Worm (Caenorhabditis elegans) whole organism, L1 larva: ENCODE results near the gene nimk-1.

Experiments used
- C04F5.9 ChIP-seq: sonication (generic microtip); optimal IDR thresholded peaks from 2 replicates; lab custom pipeline; 2016; ENCODE audit warnings: missing genetic modification characterization, missing compliant biosample characterization
- Y116A8C.19 ChIP-seq: sonication (generic microtip); optimal IDR thresholded peaks from 2 replicates; lab custom pipeline; 2016; ENCODE audit warnings: missing compliant biosample characterization, missing genetic modification characterization, borderline replicate concordance
- ama-1 ChIP-seq: fragments of 150-350 bp; optimal IDR thresholded peaks from 2 replicates; lab custom pipeline; 2014
- blmp-1 ChIP-seq: fragments of 150-350 bp; optimal IDR thresholded peaks from 2 replicates; lab custom pipeline; 2014; ENCODE audit warnings: missing biosample characterization, missing genetic modification characterization
- ceh-63 ChIP-seq: fragments of 200-800 bp; sonication (Bioruptor generic); optimal IDR thresholded peaks from 2 replicates; lab custom pipeline; 2018; ENCODE audit warnings: mild to moderate bottlenecking, missing genetic modification characterization, missing compliant biosample characterization
- ceh-8 ChIP-seq: fragments of 200-800 bp; sonication (Bioruptor generic); optimal IDR thresholded peaks from 2 replicates; lab custom pipeline; 2018; ENCODE audit warnings: mild to moderate bottlenecking, missing genetic modification characterization, moderate library complexity, missing compliant biosample characterization
- ceh-88 ChIP-seq: fragments of 200-800 bp; sonication (Bioruptor generic); IDR thresholded peaks from 2 replicates; pipeline ENCODE4 v1.3.6; 2022; ENCODE audit warnings: missing genetic modification characterization, missing compliant biosample characterization
- ces-1 ChIP-seq: fragments of 150-350 bp; optimal IDR thresholded peaks from 2 replicates; lab custom pipeline; 2014; ENCODE audit warnings: missing biosample characterization, missing genetic modification reagents, missing genetic modification characterization
- dsc-1 ChIP-seq: sonication (generic microtip); optimal IDR thresholded peaks from 2 replicates; lab custom pipeline; 2016; ENCODE audit warnings: mild to moderate bottlenecking, missing genetic modification characterization, missing compliant biosample characterization
- efl-1 ChIP-seq, 4 experiments: fragments of 150-350 bp; optimal IDR thresholded peaks in 3 of 4; peaks in 1 of 4; 1 replicate in 1 of 4; 2 replicates in 3 of 4; lab custom pipeline; 2014; ENCODE audit warnings: missing biosample characterization in 2 of 4, missing genetic modification characterization in 2 of 4, missing genetic modification reagents in 2 of 4
- egl-13 ChIP-seq: sonication (generic microtip); optimal IDR thresholded peaks from 2 replicates; lab custom pipeline; 2016; ENCODE audit warnings: missing genotype, missing genetic modification reagents, missing genetic modification characterization, missing compliant biosample characterization
- egl-27 ChIP-seq, 2 experiments: fragments of 150-350 bp in 1 of 2; sonication (generic microtip); optimal IDR thresholded peaks; 3 replicates each; lab custom pipeline; 2017 to 2018; ENCODE audit warnings: missing biosample characterization in 2 of 2, missing genetic modification characterization in 2 of 2, missing genetic modification reagents in 2 of 2
- elt-2 ChIP-seq: sonication (generic microtip); optimal IDR thresholded peaks from 2 replicates; lab custom pipeline; 2016; ENCODE audit warnings: missing genetic modification characterization, mild to moderate bottlenecking, inconsistent platforms, missing compliant biosample characterization, missing genetic modification reagents
- fkh-10 ChIP-seq: sonication (generic microtip); optimal IDR thresholded peaks from 2 replicates; lab custom pipeline; 2017; ENCODE audit warnings: missing biosample characterization, missing genetic modification reagents, missing genetic modification characterization
- fkh-8 ChIP-seq: sonication (generic microtip); optimal IDR thresholded peaks from 2 replicates; lab custom pipeline; 2016; ENCODE audit warnings: mild to moderate bottlenecking, missing genetic modification characterization, missing compliant biosample characterization
- fos-1 ChIP-seq: fragments of 150-350 bp; optimal IDR thresholded peaks from 2 replicates; lab custom pipeline; 2014; ENCODE audit warnings: missing biosample characterization, missing genetic modification characterization
- hpl-2 ChIP-seq: fragments of 150-350 bp; optimal IDR thresholded peaks from 2 replicates; lab custom pipeline; 2014; ENCODE audit warnings: missing biosample characterization, missing genetic modification reagents, missing genetic modification characterization
- isw-1 ChIP-seq: fragments of 200-800 bp; sonication (Bioruptor generic); IDR thresholded peaks from 2 replicates; pipeline ENCODE4 v1.3.6; 2022; ENCODE audit warnings: missing genetic modification characterization, missing compliant biosample characterization
- lin-14 ChIP-seq: fragments of 200-800 bp; sonication (Bioruptor generic); optimal IDR thresholded peaks from 2 replicates; lab custom pipeline; 2018; ENCODE audit warnings: mild to moderate bottlenecking, missing genetic modification characterization, moderate library complexity, missing compliant biosample characterization
- lir-3 ChIP-seq: sonication (generic microtip); optimal IDR thresholded peaks from 2 replicates; lab custom pipeline; 2016; ENCODE audit warnings: mild to moderate bottlenecking, missing genetic modification characterization, moderate library complexity, missing compliant biosample characterization; ENCODE audit not compliant: poor library complexity
- mab-9 ChIP-seq: fragments of 200-800 bp; sonication (Bioruptor generic); IDR thresholded peaks from 2 replicates; pipeline ENCODE4 v1.3.6; 2022; ENCODE audit warnings: missing genetic modification reagents, missing genetic modification characterization, missing compliant biosample characterization
- nhr-12 ChIP-seq: sonication (generic microtip); optimal IDR thresholded peaks from 2 replicates; lab custom pipeline; 2017; ENCODE audit warnings: missing biosample characterization, missing genetic modification characterization
- nhr-47 ChIP-seq: sonication (generic microtip); optimal IDR thresholded peaks from 2 replicates; lab custom pipeline; 2016; ENCODE audit warnings: mild to moderate bottlenecking, missing genetic modification characterization, moderate library complexity, missing compliant biosample characterization
- nhr-71 ChIP-seq: sonication (generic microtip); optimal IDR thresholded peaks from 2 replicates; lab custom pipeline; 2016; ENCODE audit warnings: mild to moderate bottlenecking, missing genetic modification characterization, moderate library complexity, missing compliant biosample characterization
- nhr-76 ChIP-seq: sonication (generic microtip); optimal IDR thresholded peaks from 2 replicates; lab custom pipeline; 2017; ENCODE audit warnings: missing biosample characterization, missing genetic modification characterization
- nhr-77 ChIP-seq: fragments of 150-350 bp; optimal IDR thresholded peaks from 2 replicates; lab custom pipeline; 2014; ENCODE audit warnings: missing biosample characterization, missing genetic modification characterization
- nhr-84 ChIP-seq: sonication (generic microtip); optimal IDR thresholded peaks from 2 replicates; lab custom pipeline; 2017; ENCODE audit warnings: missing biosample characterization, missing genetic modification characterization
- pag-3 ChIP-seq: sonication (generic microtip); optimal IDR thresholded peaks from 2 replicates; lab custom pipeline; 2017; ENCODE audit warnings: missing genetic modification characterization, mild to moderate bottlenecking, missing compliant biosample characterization, antibody characterized with exemption, borderline replicate concordance; ENCODE audit not compliant: insufficient read depth
- pax-3 ChIP-seq: fragments of 200-800 bp; sonication (Bioruptor generic); optimal IDR thresholded peaks from 2 replicates; lab custom pipeline; 2018; ENCODE audit warnings: mild to moderate bottlenecking, missing genetic modification characterization, moderate library complexity, missing compliant biosample characterization
- pqm-1 ChIP-seq: sonication (generic microtip); optimal IDR thresholded peaks from 3 replicates; lab custom pipeline; 2017; ENCODE audit warnings: missing biosample characterization, missing genetic modification characterization
- rnt-1 ChIP-seq: sonication (generic microtip); optimal IDR thresholded peaks from 2 replicates; lab custom pipeline; 2016; ENCODE audit warnings: mild to moderate bottlenecking, missing genetic modification characterization, moderate library complexity, missing compliant biosample characterization
- snpc-4 ChIP-seq: fragments of 150-350 bp; optimal IDR thresholded peaks from 2 replicates; lab custom pipeline; 2014; ENCODE audit warnings: missing biosample characterization, missing genetic modification characterization
- snu-23 ChIP-seq: sonication (generic microtip); optimal IDR thresholded peaks from 2 replicates; lab custom pipeline; 2016; ENCODE audit warnings: missing genetic modification characterization, missing compliant biosample characterization
- sox-4 ChIP-seq: sonication (generic microtip); optimal IDR thresholded peaks from 2 replicates; lab custom pipeline; 2016; ENCODE audit warnings: missing genetic modification characterization, missing compliant biosample characterization
- sptf-1 ChIP-seq: fragments of 150-350 bp; optimal IDR thresholded peaks from 2 replicates; lab custom pipeline; 2014; ENCODE audit warnings: missing biosample characterization, missing genetic modification characterization
- swsn-7 ChIP-seq: sonication (generic microtip); optimal IDR thresholded peaks from 2 replicates; lab custom pipeline; 2016; ENCODE audit warnings: missing genetic modification characterization, missing compliant biosample characterization
- unc-86 ChIP-seq: sonication (generic microtip); optimal IDR thresholded peaks from 2 replicates; lab custom pipeline; 2016; ENCODE audit warnings: missing genetic modification characterization, missing compliant biosample characterization
- unc-98 ChIP-seq: fragments of 200-800 bp; sonication (Bioruptor generic); IDR thresholded peaks from 2 replicates; pipeline ENCODE4 v1.3.6; 2022; ENCODE audit warnings: missing genetic modification characterization, missing compliant biosample characterization
- vab-15 ChIP-seq: sonication (generic microtip); optimal IDR thresholded peaks from 2 replicates; lab custom pipeline; 2017; ENCODE audit warnings: missing genotype, mild to moderate bottlenecking, missing genetic modification characterization, missing compliant biosample characterization

nimk-1 gene

DNA sequence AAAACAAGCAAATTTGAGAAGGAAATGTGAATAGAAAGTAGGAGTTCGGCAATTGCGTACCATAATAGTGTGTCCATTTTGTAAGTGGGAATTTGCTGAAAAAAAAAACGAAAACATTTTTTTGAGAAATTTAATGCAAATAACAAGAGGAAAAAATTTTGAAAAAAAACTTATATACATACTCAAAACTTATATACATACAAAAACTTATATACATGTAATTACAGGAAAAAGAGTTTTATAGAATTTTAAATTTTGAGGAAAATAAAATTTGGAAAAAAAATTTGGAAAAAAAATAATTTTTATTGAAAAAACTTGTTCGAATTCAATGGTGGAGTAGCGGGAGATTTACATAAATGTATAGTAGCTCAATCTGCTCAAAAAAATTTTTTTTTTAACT, 32.8 kb upstream of the nimk-1 start, which contains the start of gene ador-1:
TSS of gene ador-1 (minus strand) at position 101 of the 400 bp plus-strand sequence.
- TF ChIP-seq elt-2 (no peak), efl-1 (optimal IDR thresholded peaks at IDR 0.05; lab: Kevin White, UChicago) (no peak), efl-1 (GFP tag; optimal IDR thresholded peaks at IDR 0.05 in 1 of 2; lab: Kevin White, UChicago) (no peak), ces-1 (GFP tag; lab: Kevin White, UChicago) (no peak), ceh-88 (no peak)

DNA sequence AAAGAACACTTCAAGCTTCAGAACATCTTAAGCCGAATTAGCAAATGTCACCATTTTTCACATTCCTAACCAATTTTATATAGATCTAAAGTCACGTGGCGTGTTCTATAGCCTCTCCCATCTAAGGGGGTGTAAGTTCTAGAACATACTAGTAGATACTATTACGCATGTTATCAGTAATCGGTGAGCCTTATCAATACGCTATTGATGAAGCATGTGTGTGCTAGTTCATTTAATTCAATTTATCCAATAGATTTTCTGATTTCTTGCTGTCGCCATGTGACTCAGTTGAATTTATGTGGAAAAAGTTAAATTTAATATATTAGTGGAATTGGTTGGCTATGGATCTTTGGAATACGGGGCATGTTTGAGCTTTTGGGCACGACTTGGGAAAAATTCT, 29.0 kb upstream of the nimk-1 start:
- TF ChIP-seq egl-13: peak; percentile 25
- no peak for TF ChIP-seq vab-15 (tag; lab: Kevin White, UChicago)
- no peak for TF ChIP-seq rnt-1 (tag; lab: Kevin White, UChicago)
- no peak for TF ChIP-seq blmp-1 (tag; lab: Kevin White, UChicago)
- no peak for TF ChIP-seq nhr-12 (tag; lab: Kevin White, UChicago)
- no peak for TF ChIP-seq mab-9
- peak; percentile 27 for TF ChIP-seq ceh-8 (GFP tag; lab: Kevin White, UChicago)
- no peak for TF ChIP-seq isw-1 (GFP tag; lab: Robert Waterston, UW)
- TF ChIP-seq dsc-1 (tag; lab: Kevin White, UChicago): peak; percentile 1
- no peak for TF ChIP-seq fos-1 (tag; lab: Kevin White, UChicago)
- TF ChIP-seq nhr-47 (tag; lab: Kevin White, UChicago): peak; percentile 65
- TF ChIP-seq nhr-77 (tag; lab: Kevin White, UChicago): no peak
- TF ChIP-seq C04F5.9: no peak
- TF ChIP-seq sptf-1: no peak
- peak; percentile 66 for TF ChIP-seq sox-4
- TF ChIP-seq Y116A8C.19 (tag; lab: Kevin White, UChicago): no peak
- TF ChIP-seq hpl-2 (GFP tag; lab: Kevin White, UChicago): no peak
- TF ChIP-seq swsn-7 (tag; lab: Kevin White, UChicago): peak; percentile 0
- no peak for TF ChIP-seq lir-3 (tag; lab: Kevin White, UChicago)
- TF ChIP-seq pqm-1 (tag; lab: Kevin White, UChicago): no peak
- TF ChIP-seq egl-27 (tag; optimal IDR thresholded peaks at IDR 0.05; lab: Kevin White, UChicago): no peak
- TF ChIP-seq ceh-63 (GFP tag; lab: Kevin White, UChicago): no peak
- no peak for TF ChIP-seq elt-2
- TF ChIP-seq fkh-8 (tag; lab: Kevin White, UChicago): peak; percentile 78
- TF ChIP-seq nhr-84: no peak

DNA sequence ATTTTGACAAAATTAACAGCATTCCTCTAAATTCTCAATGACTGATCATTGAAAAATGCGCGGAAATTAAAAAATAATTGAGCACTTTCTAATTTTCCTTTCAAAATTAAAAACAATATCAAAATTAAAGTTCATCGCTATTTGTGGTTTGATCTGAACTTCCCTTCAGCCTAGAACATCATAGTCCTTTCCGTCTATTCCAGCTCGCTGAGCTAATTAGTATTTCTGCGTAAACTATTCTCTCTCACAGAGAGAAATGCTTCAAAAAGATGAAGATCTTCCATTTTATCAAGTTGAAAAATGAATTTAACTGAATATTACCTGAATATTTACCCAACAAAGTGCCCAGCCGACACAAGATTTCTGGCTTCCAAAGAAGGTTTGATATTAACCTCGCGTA, 28.5 kb upstream of the nimk-1 start, which contains the start of gene srh-68:
TSS of gene srh-68 (plus strand) at position 301 of the 400 bp plus-strand sequence.
- TF ChIP-seq nhr-76: no peak
- TF ChIP-seq nhr-71 (tag; lab: Kevin White, UChicago): no peak
- no peak for TF ChIP-seq unc-98 (GFP tag; lab: Robert Waterston, UW)
- no peak for TF ChIP-seq hpl-2 (GFP tag; lab: Kevin White, UChicago)
- TF ChIP-seq pqm-1 (tag; lab: Kevin White, UChicago): no peak
- TF ChIP-seq lin-14 (GFP tag; lab: Kevin White, UChicago): no peak
- no peak for TF ChIP-seq blmp-1 (tag; lab: Kevin White, UChicago)
- no peak for TF ChIP-seq snpc-4 (tag; lab: Kevin White, UChicago)

DNA sequence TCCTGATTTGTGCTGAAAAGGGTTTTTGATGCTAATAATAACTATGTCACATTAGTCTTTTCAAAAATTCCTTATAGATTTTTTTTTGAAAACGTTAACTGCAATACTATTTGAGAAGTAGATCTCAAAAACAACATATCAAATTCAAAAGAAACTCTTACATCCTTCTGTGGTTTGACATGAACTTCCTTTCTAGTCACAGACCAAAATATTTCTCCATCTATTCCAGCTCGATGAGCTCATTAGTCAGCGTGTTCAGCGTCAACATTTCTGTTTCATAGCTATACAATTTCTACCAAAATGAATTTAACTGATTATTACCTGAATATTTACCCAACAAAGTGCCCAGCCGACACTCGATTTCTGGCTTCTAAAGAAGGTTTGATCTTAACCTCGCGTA, 26.9 kb upstream of the nimk-1 start, which contains the start of gene srh-67:
TSS of gene srh-67 (plus strand) at position 301 of the 400 bp plus-strand sequence.
- TF ChIP-seq blmp-1 (tag; lab: Kevin White, UChicago): no peak
- TF ChIP-seq pag-3: no peak
- no peak for TF ChIP-seq unc-86
- no peak for TF ChIP-seq fkh-10 (GFP tag; lab: Kevin White, UChicago)
- TF ChIP-seq ama-1: no peak
- TF ChIP-seq pax-3 (tag; lab: Kevin White, UChicago): no peak
- TF ChIP-seq snu-23 (GFP tag; lab: Kevin White, UChicago): no peak
- no peak for TF ChIP-seq nhr-47 (tag; lab: Kevin White, UChicago)
